Fruit fly (Drosophila melanogaster) whole organism, embryonic: Measurements from ENCODE around the gene CG11768.

Experiments used
- Asciz ChIP-seq: fragments of 200-800 bp; sonication (Bioruptor generic); optimal IDR thresholded peaks from 2 replicates; lab custom pipeline; 2017; ENCODE audit warnings: missing biosample characterization, mild to moderate bottlenecking, missing genetic modification characterization, missing genetic modification reagents
- Atf6 ChIP-seq: fragments of 200-800 bp; sonication (Bioruptor generic); IDR thresholded peaks from 2 replicates; pipeline ENCODE4 v1.3.6; 2022; ENCODE audit warnings: missing biosample characterization, missing genetic modification characterization
- B-H2 ChIP-seq: fragments of 200-800 bp; sonication (Bioruptor generic); optimal IDR thresholded peaks from 2 replicates; lab custom pipeline; 2018; ENCODE audit warnings: missing biosample characterization, mild to moderate bottlenecking, missing genetic modification characterization
- CG10431 ChIP-seq: fragments of 200-800 bp; sonication (Bioruptor generic); optimal IDR thresholded peaks from 3 replicates; lab custom pipeline; 2018; ENCODE audit warnings: missing biosample characterization, mild to moderate bottlenecking, missing genetic modification characterization
- CG11398 ChIP-seq: fragments of 200-800 bp; sonication (Bioruptor generic); optimal IDR thresholded peaks from 2 replicates; lab custom pipeline; 2016; ENCODE audit warnings: missing biosample characterization, missing genetic modification characterization
- CG12391 ChIP-seq: fragments of 200-800 bp; sonication (Bioruptor generic); optimal IDR thresholded peaks from 3 replicates; lab custom pipeline; 2018; ENCODE audit warnings: missing biosample characterization, mild to moderate bottlenecking, missing genetic modification characterization, moderate library complexity
- CG12744 ChIP-seq: fragments of 200-800 bp; sonication (Bioruptor generic); optimal IDR thresholded peaks from 2 replicates; lab custom pipeline; 2016; ENCODE audit warnings: missing biosample characterization, missing genetic modification characterization
- CG13296 ChIP-seq: fragments of 200-800 bp; sonication (Bioruptor generic); optimal IDR thresholded peaks from 3 replicates; lab custom pipeline; 2018; ENCODE audit warnings: missing biosample characterization, mild to moderate bottlenecking, missing genetic modification characterization
- CG13624 ChIP-seq: fragments of 200-800 bp; sonication (Bioruptor generic); optimal IDR thresholded peaks from 2 replicates; lab custom pipeline; 2016; ENCODE audit warnings: missing biosample characterization, missing genetic modification characterization
- CG13894 ChIP-seq: fragments of 200-800 bp; sonication (Bioruptor generic); optimal IDR thresholded peaks from 3 replicates; lab custom pipeline; 2018; ENCODE audit warnings: missing biosample characterization, mild to moderate bottlenecking, missing genetic modification characterization, moderate library complexity
- CG14050 ChIP-seq: fragments of 200-800 bp; sonication (Bioruptor generic); IDR thresholded peaks from 3 replicates; pipeline ENCODE4 v1.3.6; 2022; ENCODE audit warnings: missing biosample characterization, missing genetic modification characterization
- CG14710 ChIP-seq: fragments of 200-800 bp; sonication (Bioruptor generic); optimal IDR thresholded peaks from 3 replicates; lab custom pipeline; 2019; ENCODE audit warnings: missing biosample characterization, mild to moderate bottlenecking, missing genetic modification characterization, moderate library complexity
- CG14860 ChIP-seq: fragments of 200-800 bp; sonication (Bioruptor generic); IDR thresholded peaks from 3 replicates; pipeline ENCODE4 v1.3.6; 2022; ENCODE audit warnings: missing biosample characterization, missing genetic modification characterization; ENCODE audit not compliant: partially characterized antibody
- CG15073 ChIP-seq: fragments of 200-800 bp; sonication (Bioruptor generic); optimal IDR thresholded peaks from 2 replicates; lab custom pipeline; 2016; ENCODE audit warnings: missing biosample characterization, missing genetic modification characterization
- CG18599 ChIP-seq: fragments of 200-800 bp; sonication (Bioruptor generic); optimal IDR thresholded peaks from 3 replicates; lab custom pipeline; 2017; ENCODE audit warnings: missing biosample characterization, missing genetic modification characterization, mild to moderate bottlenecking, moderate library complexity, missing genetic modification reagents
- CG2199 ChIP-seq: fragments of 200-800 bp; sonication (Bioruptor generic); IDR thresholded peaks from 3 replicates; pipeline ENCODE4 v1.3.6; 2022; ENCODE audit warnings: missing biosample characterization, missing genetic modification characterization
- CG31224 ChIP-seq: fragments of 200-800 bp; sonication (Bioruptor generic); IDR thresholded peaks from 2 replicates; pipeline ENCODE4 v1.3.6; 2022; ENCODE audit warnings: missing biosample characterization, missing genetic modification characterization
- CG31365 ChIP-seq: fragments of 200-800 bp; sonication (Bioruptor generic); optimal IDR thresholded peaks from 2 replicates; lab custom pipeline; 2018; ENCODE audit warnings: missing biosample characterization, mild to moderate bottlenecking, missing genetic modification characterization
- CG31388 ChIP-seq: fragments of 200-800 bp; sonication (Bioruptor generic); optimal IDR thresholded peaks from 2 replicates; lab custom pipeline; 2016; ENCODE audit warnings: missing biosample characterization, missing genetic modification characterization
- CG32767 ChIP-seq: fragments of 200-800 bp; sonication (Bioruptor generic); IDR thresholded peaks from 2 replicates; pipeline ENCODE4 v1.3.6; 2022; ENCODE audit warnings: missing biosample characterization, missing genetic modification characterization
- CG3281 ChIP-seq: fragments of 200-800 bp; sonication (Bioruptor generic); optimal IDR thresholded peaks from 3 replicates; lab custom pipeline; 2017; ENCODE audit warnings: missing biosample characterization, mild to moderate bottlenecking, missing genetic modification characterization
- CG34422 ChIP-seq: fragments of 200-800 bp; sonication (Bioruptor generic); IDR thresholded peaks from 3 replicates; pipeline ENCODE4 v1.3.6; 2022; ENCODE audit warnings: missing biosample characterization, missing genetic modification characterization
- CG4820 ChIP-seq: fragments of 200-800 bp; sonication (Bioruptor generic); optimal IDR thresholded peaks from 3 replicates; lab custom pipeline; 2016; ENCODE audit warnings: missing biosample characterization, missing genetic modification characterization
- CG5180 ChIP-seq: fragments of 200-800 bp; sonication (Bioruptor generic); optimal IDR thresholded peaks from 3 replicates; lab custom pipeline; 2017; ENCODE audit warnings: missing biosample characterization, missing genetic modification characterization, mild to moderate bottlenecking, moderate library complexity, missing genetic modification reagents
- CG7271 ChIP-seq: fragments of 200-800 bp; sonication (Bioruptor generic); optimal IDR thresholded peaks from 2 replicates; lab custom pipeline; 2018; ENCODE audit warnings: missing biosample characterization, mild to moderate bottlenecking, missing genetic modification characterization, moderate library complexity
- CG9437 ChIP-seq: fragments of 200-800 bp; sonication (Bioruptor generic); optimal IDR thresholded peaks from 2 replicates; lab custom pipeline; 2018; ENCODE audit warnings: missing biosample characterization, mild to moderate bottlenecking, missing genetic modification characterization
- CG9817 ChIP-seq: fragments of 200-800 bp; sonication (Bioruptor generic); optimal IDR thresholded peaks from 2 replicates; lab custom pipeline; 2018; ENCODE audit warnings: missing biosample characterization, mild to moderate bottlenecking, missing genetic modification characterization, moderate library complexity
- CHES-1-like ChIP-seq: fragments of 200-800 bp; sonication (Bioruptor generic); optimal IDR thresholded peaks from 2 replicates; lab custom pipeline; 2016; ENCODE audit warnings: missing biosample characterization, missing genetic modification characterization
- Camta ChIP-seq: fragments of 200-800 bp; sonication (Bioruptor generic); optimal IDR thresholded peaks from 2 replicates; lab custom pipeline; 2016; ENCODE audit warnings: missing biosample characterization, missing genetic modification characterization
- CrebB ChIP-seq: fragments of 200-800 bp; sonication (Bioruptor generic); optimal IDR thresholded peaks from 3 replicates; lab custom pipeline; 2018; ENCODE audit warnings: missing biosample characterization, mild to moderate bottlenecking, missing genetic modification characterization
- Dref ChIP-seq: fragments of 200-800 bp; sonication (Bioruptor generic); IDR thresholded peaks from 2 replicates; pipeline ENCODE4 v1.3.6; 2022; ENCODE audit warnings: missing biosample characterization, missing genetic modification characterization
- Drgx ChIP-seq: fragments of 200-800 bp; sonication (Bioruptor generic); IDR thresholded peaks from 2 replicates; pipeline ENCODE4 v1.3.6; 2022; ENCODE audit warnings: missing biosample characterization, missing genetic modification characterization
- Meics ChIP-seq: fragments of 200-800 bp; sonication (Bioruptor generic); optimal IDR thresholded peaks from 2 replicates; lab custom pipeline; 2017; ENCODE audit warnings: missing biosample characterization, mild to moderate bottlenecking, missing genetic modification characterization
- Xrp1 ChIP-seq: fragments of 200-800 bp; sonication (Bioruptor generic); IDR thresholded peaks from 2 replicates; pipeline ENCODE4 v1.3.6; 2022; ENCODE audit warnings: missing biosample characterization, missing genetic modification characterization
- ab ChIP-seq: fragments of 200-800 bp; sonication (Bioruptor generic); optimal IDR thresholded peaks from 2 replicates; lab custom pipeline; 2016; ENCODE audit warnings: missing biosample characterization, missing genetic modification characterization
- ase ChIP-seq: fragments of 200-800 bp; sonication (Bioruptor generic); IDR thresholded peaks from 3 replicates; pipeline ENCODE4 v1.3.6; 2022; ENCODE audit warnings: missing biosample characterization, missing genetic modification characterization
- bbx ChIP-seq: fragments of 200-800 bp; sonication (Bioruptor generic); IDR thresholded peaks from 2 replicates; pipeline ENCODE4 v1.3.6; 2022; ENCODE audit warnings: missing biosample characterization, missing genetic modification characterization; ENCODE audit not compliant: partially characterized antibody
- btn ChIP-seq: fragments of 200-800 bp; sonication (Bioruptor generic); optimal IDR thresholded peaks from 2 replicates; lab custom pipeline; 2016; ENCODE audit warnings: missing biosample characterization, missing genetic modification characterization
- danr ChIP-seq: fragments of 200-800 bp; sonication (Bioruptor generic); IDR thresholded peaks from 2 replicates; pipeline ENCODE4 v1.3.6; 2022; ENCODE audit warnings: missing biosample characterization, missing genetic modification characterization
- dati ChIP-seq: fragments of 200-800 bp; sonication (Bioruptor generic); IDR thresholded peaks from 2 replicates; pipeline ENCODE4 v1.3.6; 2022; ENCODE audit warnings: missing biosample characterization, missing genetic modification characterization
- disco-r ChIP-seq: fragments of 200-800 bp; sonication (Bioruptor generic); optimal IDR thresholded peaks from 2 replicates; lab custom pipeline; 2016; ENCODE audit warnings: missing biosample characterization, missing genetic modification characterization
- dmrt99B ChIP-seq: fragments of 200-800 bp; sonication (Bioruptor generic); optimal IDR thresholded peaks from 2 replicates; lab custom pipeline; 2018; ENCODE audit warnings: missing biosample characterization, mild to moderate bottlenecking, missing genetic modification characterization, moderate library complexity
- dysf ChIP-seq: fragments of 200-800 bp; sonication (Bioruptor generic); IDR thresholded peaks from 3 replicates; pipeline ENCODE4 v1.3.6; 2022; ENCODE audit warnings: missing biosample characterization, missing genetic modification characterization
- inv ChIP-seq: fragments of 200-800 bp; sonication (Bioruptor generic); IDR thresholded peaks from 2 replicates; pipeline ENCODE4 v1.3.6; 2022; ENCODE audit warnings: missing biosample characterization, missing genetic modification characterization; ENCODE audit not compliant: partially characterized antibody
- kah ChIP-seq: fragments of 200-800 bp; sonication (Bioruptor generic); optimal IDR thresholded peaks from 2 replicates; lab custom pipeline; 2018; ENCODE audit warnings: missing biosample characterization, mild to moderate bottlenecking, missing genetic modification characterization
- luna ChIP-seq: fragments of 200-800 bp; sonication (Bioruptor generic); optimal IDR thresholded peaks from 2 replicates; lab custom pipeline; 2016; ENCODE audit warnings: missing biosample characterization, missing genetic modification characterization
- odd ChIP-seq: fragments of 200-800 bp; sonication (Bioruptor generic); optimal IDR thresholded peaks from 2 replicates; lab custom pipeline; 2017; ENCODE audit warnings: missing biosample characterization, mild to moderate bottlenecking, missing genetic modification characterization
- schlank ChIP-seq: fragments of 200-800 bp; sonication (Bioruptor generic); optimal IDR thresholded peaks from 2 replicates; lab custom pipeline; 2018; ENCODE audit warnings: missing biosample characterization, mild to moderate bottlenecking, missing genetic modification characterization
- tx ChIP-seq: fragments of 200-800 bp; sonication (Bioruptor generic); optimal IDR thresholded peaks from 2 replicates; lab custom pipeline; 2016; ENCODE audit warnings: missing biosample characterization, missing genetic modification characterization

Gene CG11768

dm6 chr3R:8810397-8811184 is 42.6 kb upstream of the CG11768 start (continued):
- TF ChIP-seq CG2199 (GFP tag; lab: Robert Waterston, UW) (peak; percentile 84), odd (GFP tag; lab: Kevin White, UChicago) (peak; percentile 94), ase (GFP tag; lab: Robert Waterston, UW) (peak; percentile 61; the same call in 2 of the 3 replicates), CG34422 (GFP tag; lab: Robert Waterston, UW) (peak; percentile 33; the same call in 1 of the 3 replicates), CG12391 (peak; percentile 53), CHES-1-like (GFP tag; lab: Kevin White, UChicago) (peak; percentile 67), kah (GFP tag; lab: Kevin White, UChicago) (peak; percentile 78), CG7271 (tag; lab: Kevin White, UChicago) (no peak), CG5180 (peak; percentile 91), ab (GFP tag; lab: Kevin White, UChicago) (no peak), CG9817 (tag; lab: Kevin White, UChicago) (peak; percentile 56), inv (GFP tag; lab: Robert Waterston, UW) (no peak), Drgx (GFP tag; lab: Robert Waterston, UW) (peak; percentile 76), CG32767 (GFP tag; lab: Robert Waterston, UW) (peak; percentile 38; the same call in 1 of the 2 replicates), CrebB (tag; lab: Kevin White, UChicago) (peak; percentile 97), CG9437 (GFP tag; lab: Kevin White, UChicago) (peak; percentile 34), schlank (tag; lab: Kevin White, UChicago) (peak; percentile 93), CG31224 (peak; percentile 64), Asciz (GFP tag; lab: Kevin White, UChicago) (peak; percentile 94), dati (peak; percentile 57; the same call in 1 of the 2 replicates), CG14050 (GFP tag; lab: Robert Waterston, UW) (peak; percentile 48; the same call in 1 of the 3 replicates), dysf (GFP tag; lab: Robert Waterston, UW) (peak; percentile 36; the same call in 2 of the 3 replicates), disco-r (GFP tag; lab: Kevin White, UChicago) (peak; percentile 80), CG15073 (GFP tag; lab: Kevin White, UChicago) (peak; percentile 5), CG13624 (GFP tag; lab: Kevin White, UChicago) (peak; percentile 97), CG13894 (tag; lab: Kevin White, UChicago) (peak; percentile 98), tx (GFP tag; lab: Kevin White, UChicago) (peak; percentile 44), luna (GFP tag; lab: Kevin White, UChicago) (peak; percentile 14), CG12744 (peak; percentile 73), CG11398 (GFP tag; lab: Kevin White, UChicago) (peak; percentile 90), CG4820 (peak; percentile 50), CG14710 (tag; lab: Kevin White, UChicago) (peak; percentile 71), btn (GFP tag; lab: Kevin White, UChicago) (peak; percentile 80), Dref (no peak; the same call in 1 of the 2 replicates), danr (GFP tag; lab: Robert Waterston, UW) (peak; percentile 48; the same call in 1 of the 2 replicates), CG31365 (tag; lab: Kevin White, UChicago) (peak; percentile 91), B-H2 (GFP tag; lab: Kevin White, UChicago) (peak; percentile 93), Xrp1 (peak; percentile 88), CG3281 (GFP tag; lab: Kevin White, UChicago) (peak; percentile 70), CG18599 (GFP tag; lab: Kevin White, UChicago) (peak; percentile 91), Camta (GFP tag; lab: Kevin White, UChicago) (peak; percentile 71), dmrt99B (tag; lab: Kevin White, UChicago) (peak; percentile 56), Meics (GFP tag; lab: Kevin White, UChicago) (peak; percentile 72), bbx (GFP tag; lab: Robert Waterston, UW) (no peak), Atf6 (GFP tag; lab: Robert Waterston, UW) (peak; percentile 85), CG14860 (GFP tag; lab: Robert Waterston, UW) (no peak), CG10431 (peak; percentile 91), CG31388 (GFP tag; lab: Kevin White, UChicago) (no peak), CG13296 (peak; percentile 94)
